Worm (Caenorhabditis elegans): Measurements from ENCODE around the gene flh-1.

DNA sequence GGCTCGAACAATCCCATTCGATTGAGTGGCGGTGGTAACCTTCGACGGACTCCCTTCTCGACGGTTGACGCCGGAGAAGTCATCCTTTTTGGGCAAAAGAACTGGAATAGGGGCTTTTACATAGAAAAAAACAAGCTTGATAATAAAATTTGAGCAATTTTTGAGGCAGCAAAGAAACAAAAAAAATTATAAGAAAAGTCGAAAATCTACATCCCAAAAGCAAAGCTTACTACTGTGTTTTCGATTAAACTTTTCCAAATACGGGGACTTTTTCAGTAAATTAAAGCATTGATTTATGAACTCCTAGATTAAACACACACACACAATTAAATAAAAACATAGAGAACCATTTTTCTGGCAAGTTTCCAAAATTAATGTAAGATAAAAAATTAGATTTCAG lies 8.1 kb downstream of the flh-1 start, which contains the start of gene Y11D7A.9:
- TF ChIP-seq him-1 (tag; optimal IDR thresholded peaks at IDR 0.05) = no peak
- no peak for TF ChIP-seq W03F9.2 (tag; optimal IDR thresholded peaks at IDR 0.05)
